Worm (Caenorhabditis elegans) whole organism, mixed stage, embryonic: ENCODE measurements around the gene his-24.

Experiments
- M03D4.4 ChIP-seq: sonication (generic microtip); optimal IDR thresholded peaks from 2 replicates; lab custom pipeline; 2017; ENCODE audit warnings: mild to moderate bottlenecking, missing genetic modification characterization, missing compliant biosample characterization
- blmp-1 ChIP-seq: fragments of 150-350 bp; optimal IDR thresholded peaks from 2 replicates; lab custom pipeline; 2014; ENCODE audit warnings: missing biosample characterization, missing genetic modification characterization
- ceh-39 ChIP-seq: fragments of 150-350 bp; optimal IDR thresholded peaks from 2 replicates; lab custom pipeline; 2014; ENCODE audit warnings: missing biosample characterization, missing genetic modification characterization
- ceh-43 ChIP-seq: fragments of 200-800 bp; sonication (Bioruptor generic); optimal IDR thresholded peaks from 2 replicates; lab custom pipeline; 2018; ENCODE audit warnings: mild to moderate bottlenecking, missing genetic modification characterization, moderate library complexity, missing compliant biosample characterization
- ceh-83 ChIP-seq: fragments of 200-800 bp; sonication (Bioruptor generic); optimal IDR thresholded peaks from 2 replicates; lab custom pipeline; 2018; ENCODE audit warnings: mild to moderate bottlenecking, missing genetic modification characterization, missing compliant biosample characterization
- ces-1 ChIP-seq: fragments of 150-350 bp; optimal IDR thresholded peaks from 2 replicates; lab custom pipeline; 2014; ENCODE audit warnings: missing biosample characterization, missing genetic modification reagents, missing genetic modification characterization
- cnd-1 ChIP-seq: fragments of 200-800 bp; sonication (Bioruptor generic); optimal IDR thresholded peaks from 2 replicates; lab custom pipeline; 2018; ENCODE audit warnings: mild to moderate bottlenecking, missing genetic modification characterization, missing compliant biosample characterization
- drap-1 ChIP-seq: fragments of 200-800 bp; sonication (Bioruptor generic); optimal IDR thresholded peaks from 3 replicates; lab custom pipeline; 2018; ENCODE audit warnings: mild to moderate bottlenecking, missing genetic modification characterization, missing compliant biosample characterization
- elt-1 ChIP-seq: sonication (generic microtip); optimal IDR thresholded peaks from 2 replicates; lab custom pipeline; 2017; ENCODE audit warnings: missing genetic modification characterization, mild to moderate bottlenecking, missing compliant biosample characterization, antibody characterized with exemption, moderate library complexity, borderline replicate concordance; ENCODE audit not compliant: insufficient read depth
- flh-1 ChIP-seq: fragments of 200-800 bp; sonication (Bioruptor generic); optimal IDR thresholded peaks from 2 replicates; lab custom pipeline; 2018; ENCODE audit warnings: mild to moderate bottlenecking, missing genetic modification characterization, moderate library complexity, missing compliant biosample characterization
- ham-2 ChIP-seq: fragments of 200-800 bp; sonication (Bioruptor generic); optimal IDR thresholded peaks from 2 replicates; lab custom pipeline; 2018; ENCODE audit warnings: mild to moderate bottlenecking, missing genetic modification characterization, missing compliant biosample characterization
- hlh-1 ChIP-seq: fragments of 150-350 bp; optimal IDR thresholded peaks from 2 replicates; lab custom pipeline; 2014; ENCODE audit warnings: missing biosample characterization, missing genetic modification reagents, missing genetic modification characterization
- lin-13 ChIP-seq: fragments of 150-350 bp; optimal IDR thresholded peaks from 2 replicates; lab custom pipeline; 2014; ENCODE audit warnings: missing biosample characterization, missing genetic modification characterization
- lin-32 ChIP-seq: fragments of 200-800 bp; sonication (Bioruptor generic); optimal IDR thresholded peaks from 2 replicates; lab custom pipeline; 2018; ENCODE audit warnings: mild to moderate bottlenecking, missing genetic modification characterization, missing compliant biosample characterization
- lsy-2 ChIP-seq: fragments of 150-350 bp; optimal IDR thresholded peaks from 2 replicates; lab custom pipeline; 2014; ENCODE audit warnings: missing biosample characterization, missing genetic modification characterization
- mab-5 ChIP-seq: fragments of 150-350 bp; optimal IDR thresholded peaks from 2 replicates; lab custom pipeline; 2014; ENCODE audit warnings: missing biosample characterization, missing genetic modification characterization
- mep-1 ChIP-seq: fragments of 150-350 bp; optimal IDR thresholded peaks from 2 replicates; lab custom pipeline; 2017; ENCODE audit warnings: missing biosample characterization, missing genetic modification reagents, missing genetic modification characterization, inconsistent platforms
- mls-2 ChIP-seq: sonication (generic microtip); optimal IDR thresholded peaks from 2 replicates; lab custom pipeline; 2016; ENCODE audit warnings: mild to moderate bottlenecking, missing genetic modification characterization, moderate library complexity, missing compliant biosample characterization
- nhr-12 ChIP-seq: fragments of 150-350 bp; optimal IDR thresholded peaks from 2 replicates; lab custom pipeline; 2014; ENCODE audit warnings: missing biosample characterization, missing genetic modification characterization
- nhr-2 ChIP-seq: fragments of 150-350 bp; optimal IDR thresholded peaks from 2 replicates; lab custom pipeline; 2014; ENCODE audit warnings: missing biosample characterization, missing genetic modification characterization
- nhr-237 ChIP-seq: fragments of 150-350 bp; optimal IDR thresholded peaks from 2 replicates; lab custom pipeline; 2014; ENCODE audit warnings: missing biosample characterization, missing genetic modification characterization
- nhr-76 ChIP-seq: sonication (generic microtip); optimal IDR thresholded peaks from 2 replicates; lab custom pipeline; 2017; ENCODE audit warnings: missing biosample characterization, missing genetic modification characterization
- pha-4 ChIP-seq: fragments of 150-350 bp; optimal IDR thresholded peaks from 2 replicates; lab custom pipeline; 2018; ENCODE audit warnings: missing biosample characterization, missing genetic modification reagents, missing genetic modification characterization
- sem-2 ChIP-seq: fragments of 200-800 bp; sonication (Bioruptor generic); optimal IDR thresholded peaks from 2 replicates; lab custom pipeline; 2018; ENCODE audit warnings: mild to moderate bottlenecking, missing genetic modification characterization, missing compliant biosample characterization
- snpc-4 ChIP-seq: fragments of 150-350 bp; optimal IDR thresholded peaks from 2 replicates; lab custom pipeline; 2014; ENCODE audit warnings: missing biosample characterization, missing genetic modification characterization
- tbx-8 ChIP-seq: fragments of 200-800 bp; sonication (Bioruptor generic); optimal IDR thresholded peaks from 2 replicates; lab custom pipeline; 2018; ENCODE audit warnings: mild to moderate bottlenecking, missing genetic modification characterization, moderate library complexity, missing compliant biosample characterization
- unc-120 ChIP-seq: sonication (generic microtip); optimal IDR thresholded peaks from 2 replicates; lab custom pipeline; 2017; ENCODE audit warnings: missing genetic modification characterization, missing compliant biosample characterization; ENCODE audit not compliant: poor library complexity, severe bottlenecking
- unc-39 ChIP-seq: fragments of 150-350 bp; optimal IDR thresholded peaks from 2 replicates; lab custom pipeline; 2014; ENCODE audit warnings: missing biosample characterization, missing genetic modification characterization
- unc-62 ChIP-seq: fragments of 150-350 bp; optimal IDR thresholded peaks from 2 replicates; lab custom pipeline; 2014; ENCODE audit warnings: missing biosample characterization, missing genetic modification reagents, missing genetic modification characterization
- zip-8 ChIP-seq: fragments of 150-350 bp; optimal IDR thresholded peaks from 2 replicates; lab custom pipeline; 2014; ENCODE audit warnings: missing biosample characterization, missing genetic modification characterization
- ztf-11 ChIP-seq: fragments of 150-350 bp; optimal IDR thresholded peaks from 2 replicates; lab custom pipeline; 2014; ENCODE audit warnings: missing biosample characterization, missing genetic modification characterization

The his-24 gene

DNA sequence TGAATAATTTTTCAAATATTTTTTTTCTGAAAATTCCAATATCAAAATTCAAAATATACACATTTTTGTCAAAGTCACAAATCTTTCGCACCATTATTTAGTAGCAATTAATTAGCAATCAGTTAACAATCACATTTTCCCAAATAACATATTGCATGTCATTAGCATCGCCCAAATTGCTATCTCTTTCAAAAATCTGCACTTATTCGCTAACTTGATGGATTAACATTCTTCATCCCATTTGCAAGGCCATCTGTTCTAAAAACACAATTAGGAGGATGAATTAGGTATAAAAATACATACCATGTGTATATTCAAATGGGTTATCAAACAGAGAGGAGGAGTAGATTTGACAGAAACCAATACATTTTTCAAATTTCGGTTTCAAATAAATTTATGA, 2.6 kb upstream of the his-24 start:
- peak; percentile 26 for TF ChIP-seq mls-2 (tag; lab: Kevin White, UChicago)
- peak; percentile 94 for TF ChIP-seq ces-1 (GFP tag; lab: Kevin White, UChicago)
- peak; percentile 40 for TF ChIP-seq elt-1 (tag; lab: Kevin White, UChicago)
- TF ChIP-seq cnd-1 (tag; lab: Kevin White, UChicago), result peak; percentile 74
- TF ChIP-seq mab-5 (tag; lab: Kevin White, UChicago), result peak; percentile 13
- no peak for TF ChIP-seq ceh-39
- TF ChIP-seq unc-62 (GFP tag; lab: Kevin White, UChicago), result peak; percentile 28
- TF ChIP-seq nhr-2 (tag; lab: Kevin White, UChicago), result no peak

DNA sequence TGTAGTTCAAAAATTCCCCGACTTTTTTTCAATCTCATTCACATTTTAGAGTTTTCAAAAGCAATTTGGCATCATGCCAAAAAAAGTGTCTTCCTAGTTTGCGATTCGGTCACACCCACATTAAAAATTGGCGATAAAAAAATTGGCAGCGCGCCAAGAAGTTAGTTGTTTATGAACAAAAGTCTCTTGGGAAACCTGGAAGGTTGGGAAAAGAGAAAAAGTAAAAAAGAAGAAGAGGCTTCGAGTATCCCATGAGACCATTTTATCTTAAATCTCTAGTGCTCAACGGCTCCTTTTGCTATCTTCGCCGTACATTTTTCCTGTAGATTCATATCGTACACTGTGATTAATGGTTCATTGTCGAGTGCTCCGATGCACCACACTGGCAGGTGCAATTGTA, 2.1 kb upstream of the his-24 start:
- TF ChIP-seq cnd-1 (tag; lab: Kevin White, UChicago) (no peak), flh-1 (no peak), mep-1 (tag; lab: Kevin White, UChicago) (no peak), zip-8 (tag; lab: Kevin White, UChicago) (no peak), M03D4.4 (tag; lab: Kevin White, UChicago) (no peak), elt-1 (tag; lab: Kevin White, UChicago) (no peak), ztf-11 (tag; lab: Kevin White, UChicago) (no peak), nhr-237 (no peak), mls-2 (tag; lab: Kevin White, UChicago) (no peak), nhr-2 (tag; lab: Kevin White, UChicago) (no peak), unc-39 (no peak), mab-5 (tag; lab: Kevin White, UChicago) (no peak), snpc-4 (no peak), ceh-83 (GFP tag; lab: Kevin White, UChicago) (no peak)

DNA sequence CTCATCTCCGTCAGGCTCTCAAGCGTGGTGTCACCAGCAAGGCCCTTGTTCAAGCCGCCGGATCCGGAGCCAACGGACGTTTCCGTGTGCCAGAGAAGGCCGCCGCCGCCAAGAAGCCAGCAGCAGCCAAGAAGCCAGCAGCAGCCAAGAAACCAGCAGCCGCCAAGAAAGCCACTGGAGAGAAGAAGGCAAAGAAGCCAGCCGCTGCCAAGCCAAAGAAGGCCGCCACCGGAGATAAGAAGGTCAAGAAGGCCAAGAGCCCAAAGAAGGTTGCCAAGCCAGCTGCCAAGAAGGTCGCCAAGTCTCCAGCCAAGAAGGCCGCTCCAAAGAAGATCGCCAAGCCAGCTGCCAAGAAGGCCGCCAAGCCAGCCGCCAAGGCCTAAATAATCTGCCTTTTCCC, 592 bp downstream of the his-24 start:
- TF ChIP-seq ham-2 (GFP tag; lab: Kevin White, UChicago) (no peak), lin-32 (no peak), ztf-11 (tag; lab: Kevin White, UChicago) (no peak), ceh-83 (GFP tag; lab: Kevin White, UChicago) (no peak), lin-13 (tag; lab: Kevin White, UChicago) (no peak), unc-120 (tag; lab: Kevin White, UChicago) (no peak), ceh-43 (GFP tag; lab: Kevin White, UChicago) (no peak), lsy-2 (tag; lab: Kevin White, UChicago) (no peak), blmp-1 (tag; lab: Kevin White, UChicago) (no peak), ces-1 (GFP tag; lab: Kevin White, UChicago) (no peak), nhr-76 (tag; lab: Kevin White, UChicago) (no peak), M03D4.4 (tag; lab: Kevin White, UChicago) (no peak), tbx-8 (no peak), snpc-4 (no peak), nhr-2 (tag; lab: Kevin White, UChicago) (no peak)

DNA sequence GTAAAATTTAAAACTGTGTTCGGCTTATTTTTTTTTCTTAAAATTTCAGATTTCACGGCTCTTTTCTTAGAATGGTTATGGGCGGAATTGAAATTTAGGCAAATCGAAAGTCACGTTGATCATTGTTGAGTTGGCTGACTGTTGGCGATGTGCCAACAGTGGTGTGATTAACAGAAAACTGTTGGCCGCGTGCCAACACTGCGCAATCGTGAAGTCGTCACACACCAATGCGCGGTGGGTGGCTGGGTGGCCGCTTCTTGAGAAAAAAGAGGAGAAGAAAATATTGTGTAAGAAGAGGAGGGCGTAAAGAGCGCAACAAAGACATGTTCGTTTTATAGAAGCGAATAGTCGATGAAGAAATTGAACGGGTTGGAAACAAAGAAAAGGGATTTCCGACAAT, 1.2 kb downstream of the his-24 start:
- TF ChIP-seq cnd-1 (tag; lab: Kevin White, UChicago) (peak; percentile 55), unc-39 (no peak), ceh-39 (peak; percentile 70), mep-1 (tag; lab: Kevin White, UChicago) (peak; percentile 38), zip-8 (tag; lab: Kevin White, UChicago) (peak; percentile 23), M03D4.4 (tag; lab: Kevin White, UChicago) (no peak), mls-2 (tag; lab: Kevin White, UChicago) (peak; percentile 22)

DNA sequence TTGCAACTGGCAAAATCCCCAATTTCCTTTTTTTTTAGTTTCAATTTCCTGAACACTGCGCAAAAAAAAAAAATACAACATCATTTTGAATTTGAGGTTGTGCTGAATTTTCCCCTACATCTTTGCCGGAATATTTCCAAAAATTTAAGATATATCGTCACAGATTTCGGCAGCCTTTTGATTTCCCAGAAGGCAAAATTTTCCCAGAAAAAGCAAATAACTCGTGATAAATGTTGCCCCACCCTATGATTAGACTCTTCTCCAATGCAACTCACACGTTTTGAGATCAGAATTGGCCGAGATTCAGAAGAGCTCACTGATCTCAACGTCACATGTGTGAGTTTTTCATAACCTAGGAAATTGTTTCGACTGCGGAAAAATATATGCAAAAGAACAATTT, 2.5 kb downstream of the his-24 start:
- TF ChIP-seq mab-5 (tag; lab: Kevin White, UChicago) (no peak), drap-1 (no peak), sem-2 (GFP tag; lab: Kevin White, UChicago) (no peak), hlh-1 (no peak), mep-1 (tag; lab: Kevin White, UChicago) (no peak), cnd-1 (tag; lab: Kevin White, UChicago) (no peak), nhr-237 (no peak), ceh-39 (no peak), nhr-12 (no peak), ceh-83 (GFP tag; lab: Kevin White, UChicago) (no peak), blmp-1 (tag; lab: Kevin White, UChicago) (no peak), tbx-8 (no peak), pha-4 (tag; lab: Kevin White, UChicago) (no peak), zip-8 (tag; lab: Kevin White, UChicago) (no peak), ceh-43 (GFP tag; lab: Kevin White, UChicago) (no peak), ham-2 (GFP tag; lab: Kevin White, UChicago) (no peak)
- TF ChIP-seq, all 35 proteins: peak for 0
